Worm (Caenorhabditis elegans): ENCODE results near the gene F29G6.1.

The F29G6.1 gene

ce11 chrX:11489830-11490229, 12.2 kb upstream of the F29G6.1 start, which contains the start of gene spp-21:
TSS of gene spp-21 (plus strand) at chrX:11490130.
- TF ChIP-seq B0310.2 (tag; optimal IDR thresholded peaks at IDR 0.05), result no peak
- TF ChIP-seq sea-1 (GFP tag; conservative IDR thresholded peaks at IDR 0.05), result no peak
- no peak for TF ChIP-seq F13C5.2 (tag; optimal IDR thresholded peaks at IDR 0.05)
- TF ChIP-seq ceh-13 (GFP tag; optimal IDR thresholded peaks at IDR 0.05), result no peak
- TF ChIP-seq pes-1 (GFP tag; IDR thresholded peaks at IDR 0.05), result no peak

ce11 chrX:11491835-11492234, 10.2 kb upstream of the F29G6.1 start:
- TF ChIP-seq hmg-4 (GFP tag; optimal IDR thresholded peaks at IDR 0.05) (no peak), scrt-1 (GFP tag; IDR thresholded peaks at IDR 0.05) (no peak), aly-1 (tag; optimal IDR thresholded peaks at IDR 0.05) (no peak), B0310.2 (tag; optimal IDR thresholded peaks at IDR 0.05) (no peak), ets-7 (tag; optimal IDR thresholded peaks at IDR 0.05) (no peak), tbx-11 (GFP tag; IDR thresholded peaks at IDR 0.05) (no peak), ama-1 (optimal IDR thresholded peaks at IDR 0.05) (no peak), hmbx-1 (tag; optimal IDR thresholded peaks at IDR 0.05) (no peak), hnd-1 (tag; optimal IDR thresholded peaks at IDR 0.05) (no peak), ceh-36 (tag; optimal IDR thresholded peaks at IDR 0.05) (no peak), tra-4 (tag; optimal IDR thresholded peaks at IDR 0.05) (no peak), tbx-37 (GFP tag; conservative IDR thresholded peaks at IDR 0.05) (no peak), flt-1 (GFP tag; IDR thresholded peaks at IDR 0.05) (no peak)

ce11 chrX:11498871-11499270, 3.2 kb upstream of the F29G6.1 start:
- TF ChIP-seq sea-1 (GFP tag; conservative IDR thresholded peaks at IDR 0.05) (no peak), aly-1 (tag; optimal IDR thresholded peaks at IDR 0.05) (no peak), hmbx-1 (tag; optimal IDR thresholded peaks at IDR 0.05) (no peak), tra-4 (tag; optimal IDR thresholded peaks at IDR 0.05) (no peak)

- TF ChIP-seq ceh-13 (GFP tag; optimal IDR thresholded peaks at IDR 0.05) (no peak), sea-1 (GFP tag; conservative IDR thresholded peaks at IDR 0.05) (no peak), tra-4 (tag; optimal IDR thresholded peaks at IDR 0.05) (no peak), hmbx-1 (tag; optimal IDR thresholded peaks at IDR 0.05) (no peak)
Measured at ce11 chrX:11499738-11500137, 2.3 kb upstream of the F29G6.1 start, which contains the start of gene T25C12.3. TSS of gene T25C12.3 (minus strand) at chrX:11499999.

- no peak for TF ChIP-seq pes-1 (GFP tag; IDR thresholded peaks at IDR 0.05)
- TF ChIP-seq hmbx-1 (tag; optimal IDR thresholded peaks at IDR 0.05), result no peak
- no peak for TF ChIP-seq sea-1 (GFP tag; conservative IDR thresholded peaks at IDR 0.05)
- TF ChIP-seq ets-7 (tag; optimal IDR thresholded peaks at IDR 0.05), result no peak
- no peak for TF ChIP-seq ceh-36 (tag; optimal IDR thresholded peaks at IDR 0.05)
- TF ChIP-seq flt-1 (GFP tag; IDR thresholded peaks at IDR 0.05), result no peak
- no peak for TF ChIP-seq hmg-4 (GFP tag; optimal IDR thresholded peaks at IDR 0.05)
Measured at ce11 chrX:11500589-11500988, 1.5 kb upstream of the F29G6.1 start.

ce11 chrX:11507836-11508235, 5.8 kb downstream of the F29G6.1 start:
- TF ChIP-seq tbx-37 (GFP tag; conservative IDR thresholded peaks at IDR 0.05) (no peak), scrt-1 (GFP tag; IDR thresholded peaks at IDR 0.05) (no peak), aly-1 (tag; optimal IDR thresholded peaks at IDR 0.05) (no peak), tbx-11 (GFP tag; IDR thresholded peaks at IDR 0.05) (no peak), flt-1 (GFP tag; IDR thresholded peaks at IDR 0.05) (no peak), hnd-1 (tag; optimal IDR thresholded peaks at IDR 0.05) (no peak), ceh-36 (tag; optimal IDR thresholded peaks at IDR 0.05) (no peak), F13C5.2 (tag; optimal IDR thresholded peaks at IDR 0.05) (no peak), hmbx-1 (tag; optimal IDR thresholded peaks at IDR 0.05) (no peak), ama-1 (optimal IDR thresholded peaks at IDR 0.05) (no peak), B0310.2 (tag; optimal IDR thresholded peaks at IDR 0.05) (no peak), tra-4 (tag; optimal IDR thresholded peaks at IDR 0.05) (no peak), ets-7 (tag; optimal IDR thresholded peaks at IDR 0.05) (no peak), sea-1 (GFP tag; conservative IDR thresholded peaks at IDR 0.05) (no peak), hmg-4 (GFP tag; optimal IDR thresholded peaks at IDR 0.05) (no peak), pes-1 (GFP tag; IDR thresholded peaks at IDR 0.05) (no peak), ceh-13 (GFP tag; optimal IDR thresholded peaks at IDR 0.05) (no peak)

- TF ChIP-seq hmbx-1 (tag; optimal IDR thresholded peaks at IDR 0.05) (no peak), aly-1 (tag; optimal IDR thresholded peaks at IDR 0.05) (no peak), B0310.2 (tag; optimal IDR thresholded peaks at IDR 0.05) (no peak), tbx-11 (GFP tag; IDR thresholded peaks at IDR 0.05) (no peak), pes-1 (GFP tag; IDR thresholded peaks at IDR 0.05) (no peak), hnd-1 (tag; optimal IDR thresholded peaks at IDR 0.05) (no peak), ets-7 (tag; optimal IDR thresholded peaks at IDR 0.05) (no peak), ceh-36 (tag; optimal IDR thresholded peaks at IDR 0.05) (no peak), F13C5.2 (tag; optimal IDR thresholded peaks at IDR 0.05) (no peak), tra-4 (tag; optimal IDR thresholded peaks at IDR 0.05) (no peak), tbx-37 (GFP tag; conservative IDR thresholded peaks at IDR 0.05) (no peak), sea-1 (GFP tag; conservative IDR thresholded peaks at IDR 0.05) (no peak), hmg-4 (GFP tag; optimal IDR thresholded peaks at IDR 0.05) (no peak), flt-1 (GFP tag; IDR thresholded peaks at IDR 0.05) (no peak), ama-1 (optimal IDR thresholded peaks at IDR 0.05) (no peak), scrt-1 (GFP tag; IDR thresholded peaks at IDR 0.05) (no peak)
Measured at ce11 chrX:11509547-11509946, 7.5 kb downstream of the F29G6.1 start.

ce11 chrX:11511231-11511630, 9.2 kb downstream of the F29G6.1 start, which contains the start of gene ccdc-149:
TSS of gene ccdc-149 (minus strand) at chrX:11511451.
- TF ChIP-seq aly-1 (tag; optimal IDR thresholded peaks at IDR 0.05), result no peak
- TF ChIP-seq flt-1 (GFP tag; IDR thresholded peaks at IDR 0.05), result no peak
- TF ChIP-seq pes-1 (GFP tag; IDR thresholded peaks at IDR 0.05), result no peak
- TF ChIP-seq tbx-37 (GFP tag; conservative IDR thresholded peaks at IDR 0.05), result no peak
- TF ChIP-seq ama-1 (optimal IDR thresholded peaks at IDR 0.05), result no peak

Data from whole organism, early embryonic.